Fruit fly (Drosophila melanogaster) whole organism, adult: ENCODE data around the gene Dnz1.

Experiments used
- CG1620 ChIP-seq: fragments of 200-800 bp; sonication (Bioruptor generic); optimal IDR thresholded peaks from 2 replicates; lab custom pipeline; 2016; ENCODE audit warnings: missing biosample characterization, missing genetic modification characterization
- Clk ChIP-seq: fragments of 200-800 bp; sonication (Bioruptor generic); optimal IDR thresholded peaks from 2 replicates; lab custom pipeline; 2017; ENCODE audit warnings: missing biosample characterization, missing genetic modification characterization

dm6 chr2L:10822620-10823019 is 33.8 kb downstream of the Dnz1 start:
- no peak for TF ChIP-seq Clk
- no peak for TF ChIP-seq CG1620 (GFP tag; lab: Kevin White, UChicago)
